Worm (Caenorhabditis elegans): ENCODE measurements around the gene str-253.

The str-253 gene

DNA sequence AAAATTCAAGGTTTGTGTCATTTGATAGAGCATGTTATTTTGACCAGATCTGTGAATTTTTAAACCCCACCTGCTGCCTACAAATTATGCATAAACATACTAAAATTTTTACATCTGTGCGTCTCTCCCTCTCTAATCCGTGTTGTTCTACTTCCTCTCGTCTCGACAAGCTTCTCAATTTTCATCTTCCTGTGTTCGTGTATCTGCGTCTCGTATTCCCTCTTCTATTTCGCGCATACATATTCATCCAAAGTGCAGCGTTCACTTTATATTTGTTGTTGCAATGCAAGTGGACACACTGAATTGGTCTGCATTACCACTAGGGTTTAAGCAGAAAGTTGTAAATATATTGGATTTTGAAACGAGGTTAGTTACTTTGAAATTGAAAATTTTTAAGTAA lies 24.1 kb upstream of the str-253 start, which contains the start of gene fbxa-137:
TSS of gene fbxa-137 (plus strand) at position 274 of the 400 bp plus-strand sequence.
- TF ChIP-seq aly-1 (tag; optimal IDR thresholded peaks at IDR 0.05): no peak
- TF ChIP-seq tra-4 (tag; optimal IDR thresholded peaks at IDR 0.05): no peak
- TF ChIP-seq tbx-11 (GFP tag; IDR thresholded peaks at IDR 0.05): no peak
- TF ChIP-seq ama-1 (optimal IDR thresholded peaks at IDR 0.05): no peak
- no peak for TF ChIP-seq flt-1 (GFP tag; IDR thresholded peaks at IDR 0.05)
- no peak for TF ChIP-seq ceh-36 (tag; optimal IDR thresholded peaks at IDR 0.05)

DNA sequence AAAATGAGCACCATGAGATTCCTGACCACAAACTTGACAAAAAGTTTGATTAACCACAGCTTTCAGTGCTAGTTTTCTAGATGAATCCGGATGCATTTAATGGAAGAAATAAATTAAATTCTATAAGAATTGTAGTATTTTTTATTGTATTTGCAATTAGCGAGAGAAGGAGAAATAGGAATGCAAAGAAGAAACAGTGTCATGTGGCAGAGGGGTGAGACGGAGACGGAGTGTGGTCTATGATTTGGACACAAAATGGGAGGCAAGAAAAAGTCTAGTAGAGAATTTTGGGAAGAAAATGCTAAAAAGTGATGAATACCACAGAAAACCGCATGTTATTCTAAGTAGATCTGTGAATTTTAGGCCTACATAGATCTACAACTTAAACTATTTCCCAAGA lies 23.6 kb upstream of the str-253 start, which contains the start of gene nhr-59:
TSS of gene nhr-59 (minus strand) at position 214 of the 400 bp plus-strand sequence.
- TF ChIP-seq flt-1 (GFP tag; IDR thresholded peaks at IDR 0.05): no peak
- no peak for TF ChIP-seq hmg-4 (GFP tag; optimal IDR thresholded peaks at IDR 0.05)
- TF ChIP-seq tra-4 (tag; optimal IDR thresholded peaks at IDR 0.05): no peak
- TF ChIP-seq aly-1 (tag; optimal IDR thresholded peaks at IDR 0.05): no peak
- no peak for TF ChIP-seq tbx-37 (GFP tag; conservative IDR thresholded peaks at IDR 0.05)
- no peak for TF ChIP-seq ets-7 (tag; optimal IDR thresholded peaks at IDR 0.05)
- TF ChIP-seq hnd-1 (tag; optimal IDR thresholded peaks at IDR 0.05): no peak
- TF ChIP-seq ama-1 (optimal IDR thresholded peaks at IDR 0.05): no peak
- no peak for TF ChIP-seq ceh-13 (GFP tag; optimal IDR thresholded peaks at IDR 0.05)
- TF ChIP-seq F13C5.2 (tag; optimal IDR thresholded peaks at IDR 0.05): no peak
- TF ChIP-seq pes-1 (GFP tag; IDR thresholded peaks at IDR 0.05): no peak
- TF ChIP-seq tbx-11 (GFP tag; IDR thresholded peaks at IDR 0.05): no peak
- TF ChIP-seq scrt-1 (GFP tag; IDR thresholded peaks at IDR 0.05): no peak

DNA sequence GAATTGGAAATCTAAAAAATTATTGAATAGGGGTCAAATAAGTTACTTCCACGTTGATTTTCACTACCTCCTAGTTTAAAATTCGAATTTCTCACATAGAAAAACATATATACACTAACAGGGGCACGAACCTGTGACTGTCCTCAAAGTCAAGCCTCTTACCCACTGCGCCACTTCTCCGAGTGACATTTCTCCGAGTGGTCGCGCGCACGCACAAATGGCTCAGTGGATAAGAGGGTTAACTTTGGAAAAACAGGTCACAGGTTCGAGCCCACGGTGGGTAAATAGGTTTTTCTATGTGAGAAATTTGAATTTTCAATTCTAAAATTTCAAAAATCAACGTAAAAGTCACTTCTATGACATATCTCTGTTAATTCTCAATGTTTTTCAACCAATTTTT lies 22.9 kb upstream of the str-253 start:
- TF ChIP-seq sea-1 (GFP tag; conservative IDR thresholded peaks at IDR 0.05) (no peak), ets-7 (tag; optimal IDR thresholded peaks at IDR 0.05) (no peak), ceh-13 (GFP tag; optimal IDR thresholded peaks at IDR 0.05) (no peak)

DNA sequence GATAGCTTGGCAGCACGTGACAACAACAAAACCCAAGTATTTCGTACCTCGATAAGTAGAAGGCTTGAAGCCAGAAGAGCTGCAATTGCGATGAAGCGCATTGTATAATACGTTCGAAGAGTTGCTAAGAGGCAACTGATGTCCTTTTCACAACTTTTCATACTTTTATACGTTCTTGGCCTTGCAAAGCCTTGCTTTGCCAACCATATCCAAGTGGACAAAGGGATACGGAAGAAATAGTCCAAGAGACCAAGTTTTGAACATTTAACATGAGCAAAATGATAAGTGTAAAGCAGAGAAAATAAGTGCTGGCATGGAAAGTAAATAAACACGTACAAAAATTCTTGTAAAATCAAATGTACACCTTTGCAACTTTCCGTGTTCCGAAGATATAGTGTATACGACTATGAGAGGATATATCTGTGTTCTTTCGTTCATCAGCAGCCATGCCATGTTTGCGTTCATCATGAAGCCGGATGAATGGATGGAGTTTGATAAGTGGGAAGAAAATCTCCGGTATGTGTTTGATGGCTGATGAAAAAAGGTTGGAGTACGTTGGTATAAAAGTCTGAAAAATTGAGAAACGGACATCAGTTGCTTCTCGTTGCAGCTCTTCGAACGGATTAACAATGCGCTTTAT lies 20.0 kb upstream of the str-253 start, which contains the start of the genes Y5H2A.4 and abu-4:
TSS of gene Y5H2A.4 (minus strand) at position 101 of the 640 bp plus-strand sequence.
TSS of gene abu-4 (plus strand) at position 590 of the 640 bp plus-strand sequence.
- no peak for TF ChIP-seq hnd-1 (tag; optimal IDR thresholded peaks at IDR 0.05)
- TF ChIP-seq flt-1 (GFP tag; IDR thresholded peaks at IDR 0.05): no peak
- TF ChIP-seq aly-1 (tag; optimal IDR thresholded peaks at IDR 0.05): no peak
- TF ChIP-seq hmbx-1 (tag; optimal IDR thresholded peaks at IDR 0.05): no peak
- no peak for TF ChIP-seq ama-1 (optimal IDR thresholded peaks at IDR 0.05)
- TF ChIP-seq ceh-13 (GFP tag; optimal IDR thresholded peaks at IDR 0.05): no peak
- no peak for TF ChIP-seq F13C5.2 (tag; optimal IDR thresholded peaks at IDR 0.05)

DNA sequence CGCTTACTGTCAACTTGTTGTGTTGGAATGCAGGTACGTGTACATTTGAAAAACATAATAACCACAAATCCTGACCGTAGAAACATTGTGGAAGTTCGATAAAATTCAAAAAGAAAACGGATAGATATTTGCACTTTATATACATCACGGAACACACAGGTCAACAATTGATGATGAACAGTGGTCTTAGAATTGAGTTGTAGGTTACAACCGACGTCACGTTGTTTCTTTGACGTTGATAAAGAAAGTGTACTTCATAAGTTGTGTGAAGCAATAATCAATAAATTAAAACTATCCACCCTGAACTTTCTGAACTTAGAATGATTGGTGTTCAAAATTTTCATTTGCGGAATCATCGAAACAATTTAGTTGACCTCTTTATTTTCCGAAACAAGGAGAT lies 17.3 kb upstream of the str-253 start, which contains the start of gene Y5H2A.1:
TSS of gene Y5H2A.1 (minus strand) at position 101 of the 400 bp plus-strand sequence.
- no peak for TF ChIP-seq tra-4 (tag; optimal IDR thresholded peaks at IDR 0.05)
- no peak for TF ChIP-seq tbx-11 (GFP tag; IDR thresholded peaks at IDR 0.05)
- TF ChIP-seq ets-7 (tag; optimal IDR thresholded peaks at IDR 0.05): no peak
- no peak for TF ChIP-seq sea-1 (GFP tag; conservative IDR thresholded peaks at IDR 0.05)
- TF ChIP-seq hmbx-1 (tag; optimal IDR thresholded peaks at IDR 0.05): no peak
- TF ChIP-seq ceh-36 (tag; optimal IDR thresholded peaks at IDR 0.05): no peak
- no peak for TF ChIP-seq scrt-1 (GFP tag; IDR thresholded peaks at IDR 0.05)
- TF ChIP-seq hmg-4 (GFP tag; optimal IDR thresholded peaks at IDR 0.05): no peak
- no peak for TF ChIP-seq tbx-37 (GFP tag; conservative IDR thresholded peaks at IDR 0.05)
- TF ChIP-seq B0310.2 (tag; optimal IDR thresholded peaks at IDR 0.05): no peak
- TF ChIP-seq F13C5.2 (tag; optimal IDR thresholded peaks at IDR 0.05): no peak
- TF ChIP-seq hnd-1 (tag; optimal IDR thresholded peaks at IDR 0.05): no peak
- no peak for TF ChIP-seq ama-1 (optimal IDR thresholded peaks at IDR 0.05)
- no peak for TF ChIP-seq aly-1 (tag; optimal IDR thresholded peaks at IDR 0.05)
- TF ChIP-seq pes-1 (GFP tag; IDR thresholded peaks at IDR 0.05): no peak
- no peak for TF ChIP-seq ceh-13 (GFP tag; optimal IDR thresholded peaks at IDR 0.05)
- no peak for TF ChIP-seq flt-1 (GFP tag; IDR thresholded peaks at IDR 0.05)

DNA sequence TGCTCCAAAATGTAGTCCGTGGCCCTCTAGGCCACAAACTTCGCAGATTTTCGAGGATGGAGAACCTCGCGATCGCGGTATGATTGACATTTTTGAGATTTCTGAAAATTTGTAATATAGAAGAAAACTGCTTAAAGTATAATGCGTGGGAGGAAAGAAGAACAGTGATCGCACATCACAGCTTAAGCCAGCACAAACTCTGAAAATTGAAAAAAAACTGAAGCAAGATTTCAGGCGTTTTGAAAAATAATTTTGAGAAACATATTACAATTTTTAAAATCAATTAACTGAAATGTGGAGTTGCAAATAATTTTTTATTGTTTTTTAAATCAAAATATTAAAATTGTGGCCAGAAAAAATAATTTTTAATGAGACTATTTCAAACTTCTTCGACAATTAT lies 12.6 kb upstream of the str-253 start, which contains the start of gene nhr-275:
TSS of gene nhr-275 (minus strand) at position 101 of the 400 bp plus-strand sequence.
- no peak for TF ChIP-seq hmg-4 (GFP tag; optimal IDR thresholded peaks at IDR 0.05)
- TF ChIP-seq hnd-1 (tag; optimal IDR thresholded peaks at IDR 0.05): no peak
- TF ChIP-seq sea-1 (GFP tag; conservative IDR thresholded peaks at IDR 0.05): no peak
- TF ChIP-seq hmbx-1 (tag; optimal IDR thresholded peaks at IDR 0.05): no peak
- no peak for TF ChIP-seq tra-4 (tag; optimal IDR thresholded peaks at IDR 0.05)
- TF ChIP-seq ama-1 (optimal IDR thresholded peaks at IDR 0.05): no peak
- no peak for TF ChIP-seq tbx-37 (GFP tag; conservative IDR thresholded peaks at IDR 0.05)
- no peak for TF ChIP-seq ceh-13 (GFP tag; optimal IDR thresholded peaks at IDR 0.05)
- no peak for TF ChIP-seq ets-7 (tag; optimal IDR thresholded peaks at IDR 0.05)
- no peak for TF ChIP-seq B0310.2 (tag; optimal IDR thresholded peaks at IDR 0.05)
- no peak for TF ChIP-seq pes-1 (GFP tag; IDR thresholded peaks at IDR 0.05)
- TF ChIP-seq flt-1 (GFP tag; IDR thresholded peaks at IDR 0.05): no peak
- TF ChIP-seq aly-1 (tag; optimal IDR thresholded peaks at IDR 0.05): no peak
- no peak for TF ChIP-seq ceh-36 (tag; optimal IDR thresholded peaks at IDR 0.05)
- TF ChIP-seq tbx-11 (GFP tag; IDR thresholded peaks at IDR 0.05): no peak

DNA sequence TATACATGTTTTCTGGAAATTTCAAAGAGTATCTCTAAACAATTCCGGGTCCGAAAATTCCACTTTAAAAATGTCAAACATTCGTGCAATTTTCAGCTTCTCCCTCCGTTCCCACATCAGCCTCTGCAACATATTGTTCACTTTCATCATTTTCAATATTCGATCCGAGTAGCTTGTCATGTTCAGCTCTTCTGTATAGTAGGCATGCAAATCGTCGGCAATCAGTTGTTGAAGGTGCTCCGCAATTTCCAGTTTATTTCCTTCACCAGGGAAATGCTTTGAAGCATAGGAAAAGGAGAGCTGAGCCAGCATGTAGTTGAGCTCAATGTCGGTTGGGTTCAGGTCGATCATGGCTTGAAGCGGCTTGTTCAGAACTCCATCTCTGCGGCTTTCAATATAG lies 10.5 kb upstream of the str-253 start:
- no peak for TF ChIP-seq sea-1 (GFP tag; conservative IDR thresholded peaks at IDR 0.05)

DNA sequence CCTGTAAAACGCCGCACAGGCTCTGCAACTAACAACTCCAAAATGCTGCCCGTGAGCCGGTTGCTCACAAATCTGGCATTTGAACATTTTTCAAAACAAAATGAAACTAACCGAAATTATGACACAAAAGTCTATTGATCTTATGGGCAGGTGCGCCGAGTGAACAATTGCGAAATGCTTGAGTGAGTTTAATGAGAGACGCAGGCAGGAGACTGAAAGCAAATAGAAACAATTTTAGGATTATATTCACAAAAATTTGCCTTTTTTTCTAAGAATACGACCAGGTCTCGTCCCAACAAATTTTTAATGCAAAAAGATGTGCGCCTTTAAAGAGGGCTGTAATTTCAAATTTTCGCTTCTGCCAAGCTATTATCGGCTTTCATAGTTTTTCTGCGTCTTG lies 10.1 kb upstream of the str-253 start, which contains the start of gene nhr-183:
TSS of gene nhr-183 (minus strand) at position 180 of the 400 bp plus-strand sequence.
- no peak for TF ChIP-seq F13C5.2 (tag; optimal IDR thresholded peaks at IDR 0.05)
- TF ChIP-seq hnd-1 (tag; optimal IDR thresholded peaks at IDR 0.05): no peak
- TF ChIP-seq sea-1 (GFP tag; conservative IDR thresholded peaks at IDR 0.05): no peak

All from whole organism, early embryonic.